Fruit fly (Drosophila melanogaster) whole organism, larva: ENCODE measurements around the gene CG46025.

ENCODE experiments used
- noc ChIP-seq: fragments of 200-800 bp; sonication (Bioruptor generic); optimal IDR thresholded peaks from 3 replicates; lab custom pipeline; 2019; ENCODE audit warnings: missing biosample characterization, mild to moderate bottlenecking, missing genetic modification characterization, moderate library complexity

The CG46025 gene

dm6 chr2L:7754539-7754938 lies 565 bp downstream of the CG46025 start:
- no peak for TF ChIP-seq noc (tag; lab: Kevin White, UChicago)

dm6 chr2L:7756835-7757234 lies 2.9 kb downstream of the CG46025 start:
- TF ChIP-seq noc (tag; lab: Kevin White, UChicago), result no peak

DNA sequence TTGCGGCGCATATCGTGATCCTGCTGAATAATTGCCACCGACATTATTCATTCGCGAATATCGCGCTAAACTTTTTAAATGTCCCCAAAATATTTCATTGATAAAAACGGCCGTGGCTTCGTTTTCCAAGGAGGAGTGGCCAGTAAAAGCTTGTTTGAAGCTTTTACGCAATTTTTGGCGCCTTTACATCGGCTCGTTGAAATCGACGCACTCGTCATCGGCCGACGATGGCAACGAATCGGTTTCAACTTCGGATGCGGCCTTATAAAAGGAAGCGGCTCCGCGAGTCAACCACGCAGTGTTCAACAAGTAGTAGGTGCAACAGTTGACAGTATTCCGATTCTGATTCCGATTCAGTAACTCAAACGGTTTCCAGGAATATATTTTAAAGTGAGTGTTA lies 13.4 kb downstream of the CG46025 start, which contains the start of gene CG7191:
Gene CG7191 (plus strand): TSS at position 301 of the 400 bp plus-strand sequence.
- no peak for TF ChIP-seq noc (tag; lab: Kevin White, UChicago)

DNA sequence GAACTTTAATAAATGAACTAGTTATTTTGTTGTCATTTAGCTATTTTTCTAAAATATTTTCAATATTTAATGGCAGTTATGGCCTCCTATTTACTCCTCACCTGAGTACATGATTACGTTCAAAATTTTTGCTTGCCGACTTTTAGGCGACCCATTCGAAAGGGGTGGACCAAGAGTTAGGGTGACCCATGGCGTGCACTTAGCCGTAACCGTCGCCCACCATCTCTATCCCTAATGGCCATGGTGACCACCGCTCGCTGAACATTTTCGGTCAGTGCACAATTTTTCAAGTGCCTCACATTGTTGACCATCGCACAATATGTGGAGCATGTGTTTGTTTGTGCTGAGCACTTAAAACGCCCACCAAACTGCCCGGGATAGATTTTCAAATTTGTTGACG lies 17.9 kb downstream of the CG46025 start:
- TF ChIP-seq noc (tag; lab: Kevin White, UChicago), result no peak

- TF ChIP-seq noc (tag; lab: Kevin White, UChicago), result no peak
Measured at dm6 chr2L:7775260-7775659, 21.3 kb downstream of the CG46025 start.

- peak; percentile 40 for TF ChIP-seq noc (tag; lab: Kevin White, UChicago)
Measured at dm6 chr2L:7777979-7778692, 24.2 kb downstream of the CG46025 start, which contains the start of gene CG7179. CG7179 (minus strand) TSS chr2L:7778029.

DNA sequence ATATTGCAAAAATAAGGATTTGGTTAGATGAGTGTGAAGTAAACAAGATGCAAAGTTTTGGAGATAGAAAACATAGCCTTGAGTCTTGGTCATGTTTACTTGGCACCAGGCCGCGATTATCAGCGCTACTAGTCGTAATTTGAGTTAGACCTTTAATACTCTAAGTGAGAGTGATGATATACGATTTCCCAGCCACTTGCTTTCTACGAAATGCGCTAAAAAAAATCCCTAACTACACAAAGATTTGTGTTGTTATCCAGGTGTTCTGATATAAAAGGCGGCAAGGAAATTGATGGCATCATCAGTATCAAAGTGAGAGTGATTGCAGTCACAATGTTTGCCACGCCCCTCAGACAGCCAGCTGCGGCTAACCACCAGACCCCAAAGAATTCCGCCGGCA lies 25.8 kb downstream of the CG46025 start, which contains the start of gene Uro:
Gene Uro (plus strand): TSS at position 301 of the 400 bp plus-strand sequence.
- no peak for TF ChIP-seq noc (tag; lab: Kevin White, UChicago)

DNA sequence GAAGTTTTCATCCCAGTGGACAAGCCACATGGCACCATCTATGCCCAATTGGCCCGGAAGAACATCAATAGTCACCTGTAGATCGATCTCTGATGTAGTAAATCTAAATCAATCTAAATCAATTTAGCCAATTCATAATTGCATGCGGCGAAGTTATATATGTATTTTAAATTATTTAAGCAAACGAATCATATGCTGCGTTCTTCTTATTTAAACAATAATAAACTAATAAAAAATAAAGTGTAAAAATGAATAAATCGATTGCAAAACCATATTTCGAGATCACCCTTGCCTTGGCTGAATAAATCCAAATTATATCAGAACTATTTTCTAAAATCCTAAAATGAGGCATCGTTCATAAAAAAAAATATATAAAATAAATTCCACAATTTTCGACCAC lies 27.2 kb downstream of the CG46025 start, which contains the start of gene CG7164:
Gene CG7164 (plus strand): TSS at position 301 of the 400 bp plus-strand sequence.
- TF ChIP-seq noc (tag; lab: Kevin White, UChicago), result no peak

dm6 chr2L:7782788-7783401 lies 28.9 kb downstream of the CG46025 start, which contains the start of gene Brd7-9:
Brd7-9 (plus strand) TSS chr2L:7782865.
- TF ChIP-seq noc (tag; lab: Kevin White, UChicago), result peak; percentile 15

DNA sequence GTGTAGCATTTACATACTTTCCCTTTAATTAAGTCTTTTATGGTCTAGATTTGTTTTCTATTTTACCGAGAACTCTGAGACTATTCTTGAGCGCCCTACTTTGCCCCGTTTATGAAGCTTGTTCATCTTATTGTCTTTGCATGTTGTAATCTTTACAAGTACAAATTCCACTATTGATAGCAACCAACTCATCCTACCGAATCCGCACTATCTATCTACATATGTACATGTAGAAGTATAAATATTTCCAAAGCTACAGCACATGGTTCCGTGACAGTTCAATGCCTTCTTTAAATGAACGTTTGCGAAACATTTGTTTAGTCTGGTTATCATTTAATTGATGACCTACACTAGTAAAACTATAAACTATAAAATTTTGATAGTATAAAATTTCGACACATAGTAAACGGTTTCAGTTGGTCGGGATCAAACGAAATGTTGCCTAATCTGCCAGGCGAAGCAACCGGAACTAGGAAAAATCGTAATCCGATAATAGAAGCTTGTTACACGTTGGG lies 35.0 kb downstream of the CG46025 start:
- no peak for TF ChIP-seq noc (tag; lab: Kevin White, UChicago)

- no peak for TF ChIP-seq noc (tag; lab: Kevin White, UChicago)
Measured at dm6 chr2L:7790081-7790447, 36.1 kb downstream of the CG46025 start.

DNA sequence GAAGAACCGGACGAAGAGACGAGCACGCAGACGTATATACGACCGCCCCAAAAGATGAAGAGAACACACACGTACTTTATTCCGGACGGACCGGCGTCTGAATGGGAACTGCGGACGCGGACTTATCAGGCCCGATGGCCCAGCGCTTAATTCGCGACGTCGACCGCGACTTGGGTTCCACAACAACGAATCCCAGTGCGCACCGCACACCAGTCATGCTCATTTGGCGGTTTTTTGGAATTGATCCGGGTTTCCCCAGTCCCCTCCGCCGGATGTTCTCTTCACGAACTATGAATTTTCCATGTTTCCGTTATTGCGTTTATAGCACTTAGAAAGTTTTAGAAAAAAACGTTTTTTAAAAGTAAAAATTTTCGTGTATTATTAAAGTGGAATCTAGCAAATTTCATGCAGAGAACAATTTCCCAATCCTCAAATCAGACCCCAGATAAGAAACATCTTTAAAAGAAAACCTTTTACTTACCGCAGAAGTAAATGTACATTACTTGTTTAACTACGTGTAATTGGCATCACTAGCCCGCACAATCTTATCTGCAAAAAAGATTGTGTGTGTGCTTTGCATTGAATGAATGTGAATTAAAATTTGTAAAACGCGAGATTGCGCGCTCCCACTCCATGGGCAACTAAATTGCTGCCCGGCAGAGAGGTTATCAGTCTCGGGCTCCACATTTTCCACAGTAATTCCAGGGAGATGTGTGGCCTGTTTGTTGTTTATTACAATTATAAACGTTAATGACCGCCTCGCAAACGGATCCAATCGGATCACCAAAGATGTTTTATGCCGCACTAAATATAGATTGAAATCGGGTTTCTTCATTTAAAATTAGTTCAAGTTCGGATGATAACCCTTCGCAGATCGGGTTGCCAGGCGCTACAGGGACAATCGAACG lies 36.7 kb downstream of the CG46025 start, which contains the start of gene CG7149:
Gene CG7149 (minus strand): TSS at position 110 of the 908 bp plus-strand sequence.
- peak; percentile 60 for TF ChIP-seq noc (tag; lab: Kevin White, UChicago)

dm6 chr2L:7791356-7791738 lies 37.4 kb downstream of the CG46025 start:
- no peak for TF ChIP-seq noc (tag; lab: Kevin White, UChicago)

DNA sequence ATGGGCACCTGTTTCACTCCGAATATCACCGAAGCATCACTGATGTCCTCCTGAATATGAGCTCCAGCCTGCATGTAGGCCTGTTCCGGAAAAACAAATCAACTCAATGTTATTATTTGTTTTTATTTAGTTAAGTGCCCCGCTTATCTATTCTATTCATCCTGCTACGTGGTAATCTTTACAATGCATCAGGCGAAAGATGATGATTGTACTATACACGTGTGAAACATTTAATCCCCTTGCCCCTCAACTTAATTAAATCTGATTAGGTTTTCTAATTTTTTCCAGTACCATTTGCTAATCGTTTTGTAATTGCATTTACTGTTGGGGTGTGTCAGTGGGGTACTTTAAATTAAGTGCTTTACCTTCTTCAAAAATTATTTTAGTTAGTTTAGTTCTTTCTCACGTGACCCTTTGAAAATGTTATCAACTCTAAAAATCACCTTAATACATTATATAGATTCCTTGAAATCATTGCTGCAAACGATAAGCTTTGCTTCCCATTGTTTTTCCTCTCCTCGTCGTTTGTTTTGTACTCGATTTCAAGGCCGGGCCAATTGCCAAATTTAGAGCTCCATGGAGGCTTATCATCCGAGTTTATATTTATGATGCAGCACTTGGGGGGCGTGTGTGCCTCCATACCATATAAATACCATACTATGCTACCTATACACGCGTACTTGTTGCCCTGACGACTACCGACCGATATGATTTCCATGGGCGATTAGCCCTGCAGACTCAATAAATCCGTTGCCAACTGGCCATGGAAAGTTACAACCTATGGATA lies 40.9 kb downstream of the CG46025 start:
- no peak for TF ChIP-seq noc (tag; lab: Kevin White, UChicago)

DNA sequence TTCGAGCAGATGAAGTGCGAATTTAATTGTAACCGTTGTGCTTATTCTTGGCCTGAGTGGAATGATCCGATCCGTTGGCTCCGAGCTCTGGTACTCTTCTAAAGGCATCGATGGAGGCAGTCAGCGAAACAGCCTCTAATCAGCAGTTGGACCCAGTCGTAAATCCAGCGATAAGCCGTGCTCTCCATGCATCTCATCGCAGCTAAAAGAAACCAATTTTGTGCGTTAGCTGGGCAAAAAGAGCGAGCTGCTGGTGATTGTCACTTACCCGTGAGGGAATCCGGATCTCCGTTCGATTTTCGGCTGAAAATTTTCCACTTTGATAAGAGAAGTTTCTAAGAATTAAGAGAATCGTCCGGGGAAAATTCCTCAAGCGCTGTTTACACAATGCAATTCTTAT lies 41.9 kb downstream of the CG46025 start, which contains the start of gene LKRSDH:
Gene LKRSDH (minus strand): TSS at position 101 of the 400 bp plus-strand sequence.
- TF ChIP-seq noc (tag; lab: Kevin White, UChicago), result no peak
